Worm (Caenorhabditis elegans) whole organism, early embryonic: ENCODE measurements around the gene atg-13.

Experiments
- B0310.2 ChIP-seq: sonication (generic microtip); optimal IDR thresholded peaks from 2 replicates; lab custom pipeline; 2016; ENCODE audit warnings: mild to moderate bottlenecking, missing genetic modification characterization, missing compliant biosample characterization
- F13C5.2 ChIP-seq: sonication (generic microtip); optimal IDR thresholded peaks from 2 replicates; lab custom pipeline; 2017; ENCODE audit warnings: mild to moderate bottlenecking, missing genetic modification characterization, inconsistent platforms, missing compliant biosample characterization
- aly-1 ChIP-seq: sonication (generic microtip); optimal IDR thresholded peaks from 2 replicates; lab custom pipeline; 2016; ENCODE audit warnings: missing genetic modification characterization, missing compliant biosample characterization
- ama-1 ChIP-seq: fragments of 150-350 bp; optimal IDR thresholded peaks from 2 replicates; lab custom pipeline; 2014
- ceh-13 ChIP-seq: fragments of 200-800 bp; sonication (Bioruptor generic); optimal IDR thresholded peaks from 2 replicates; lab custom pipeline; 2018; ENCODE audit warnings: mild to moderate bottlenecking, missing genetic modification characterization, missing compliant biosample characterization
- ceh-36 ChIP-seq: sonication (generic microtip); optimal IDR thresholded peaks from 2 replicates; lab custom pipeline; 2016; ENCODE audit warnings: missing genetic modification characterization, inconsistent platforms, missing compliant biosample characterization
- ets-7 ChIP-seq: sonication (generic microtip); optimal IDR thresholded peaks from 2 replicates; lab custom pipeline; 2016; ENCODE audit warnings: missing genotype, missing genetic modification characterization, missing compliant biosample characterization
- flt-1 ChIP-seq: fragments of 200-800 bp; sonication (Bioruptor generic); IDR thresholded peaks from 2 replicates; pipeline ENCODE4 v1.3.6; 2022; ENCODE audit warnings: missing genetic modification characterization, missing compliant biosample characterization
- hmbx-1 ChIP-seq: sonication (generic microtip); optimal IDR thresholded peaks from 2 replicates; lab custom pipeline; 2016; ENCODE audit warnings: mild to moderate bottlenecking, missing genetic modification characterization, missing compliant biosample characterization
- hmg-4 ChIP-seq: fragments of 200-800 bp; sonication (Bioruptor generic); optimal IDR thresholded peaks from 2 replicates; lab custom pipeline; 2018; ENCODE audit warnings: mild to moderate bottlenecking, missing genetic modification characterization, missing compliant biosample characterization
- hnd-1 ChIP-seq: sonication (generic microtip); optimal IDR thresholded peaks from 2 replicates; lab custom pipeline; 2016; ENCODE audit warnings: missing genetic modification characterization, missing compliant biosample characterization
- pes-1 ChIP-seq: fragments of 200-800 bp; sonication (Bioruptor generic); IDR thresholded peaks from 2 replicates; pipeline ENCODE4 v1.3.6; 2022; ENCODE audit warnings: missing genetic modification reagents, missing genetic modification characterization, missing compliant biosample characterization
- scrt-1 ChIP-seq: fragments of 200-800 bp; sonication (Bioruptor generic); IDR thresholded peaks from 2 replicates; pipeline ENCODE4 v1.3.6; 2022; ENCODE audit warnings: missing genetic modification characterization, missing compliant biosample characterization
- sea-1 ChIP-seq: fragments of 200-800 bp; sonication (Bioruptor generic); conservative IDR thresholded peaks from 2 replicates; pipeline ENCODE4 v1.3.6; 2022; ENCODE audit warnings: missing genetic modification characterization, missing compliant biosample characterization
- tbx-11 ChIP-seq: fragments of 200-800 bp; sonication (Bioruptor generic); IDR thresholded peaks from 2 replicates; pipeline ENCODE4 v1.3.6; 2022; ENCODE audit warnings: missing genetic modification characterization, missing compliant biosample characterization
- tbx-37 ChIP-seq: fragments of 200-800 bp; sonication (Bioruptor generic); conservative IDR thresholded peaks from 2 replicates; pipeline ENCODE4 v1.3.6; 2022; ENCODE audit warnings: missing genetic modification reagents, missing genetic modification characterization, missing compliant biosample characterization
- tra-4 ChIP-seq: sonication (generic microtip); optimal IDR thresholded peaks from 2 replicates; lab custom pipeline; 2017; ENCODE audit warnings: missing genetic modification characterization, missing compliant biosample characterization

The atg-13 gene

ce11 chrIII:8145971-8146370 lies 12.0 kb downstream of the atg-13 start:
- TF ChIP-seq ets-7 (tag; lab: Kevin White, UChicago) (no peak), ceh-36 (tag; lab: Kevin White, UChicago) (no peak), sea-1 (no peak), B0310.2 (tag; lab: Kevin White, UChicago) (no peak), tra-4 (tag; lab: Kevin White, UChicago) (no peak), F13C5.2 (tag; lab: Kevin White, UChicago) (no peak), pes-1 (no peak), aly-1 (tag; lab: Kevin White, UChicago) (no peak), tbx-11 (no peak), ama-1 (lab: Kevin White, UChicago) (no peak), ceh-13 (GFP tag; lab: Kevin White, UChicago) (no peak), flt-1 (GFP tag; lab: Robert Waterston, UW) (no peak), hnd-1 (no peak), hmbx-1 (tag; lab: Kevin White, UChicago) (no peak), hmg-4 (GFP tag; lab: Kevin White, UChicago) (no peak), scrt-1 (no peak), tbx-37 (GFP tag; lab: Robert Waterston, UW) (no peak)

ce11 chrIII:8144574-8145065 lies 13.4 kb downstream of the atg-13 start, which contains the start of the genes C14B9.8 and mrpl-18:
Gene C14B9.8, minus strand, starts transcription at chrIII:8144629.
Gene mrpl-18, plus strand, starts transcription at chrIII:8145015.
- no peak for TF ChIP-seq ceh-13 (GFP tag; lab: Kevin White, UChicago)
- no peak for TF ChIP-seq sea-1
- TF ChIP-seq tbx-11, result no peak
- no peak for TF ChIP-seq hmbx-1 (tag; lab: Kevin White, UChicago)
- TF ChIP-seq aly-1 (tag; lab: Kevin White, UChicago), result no peak
- TF ChIP-seq ama-1 (lab: Kevin White, UChicago), result no peak
- no peak; the same call in 1 of the 2 replicates for TF ChIP-seq flt-1 (GFP tag; lab: Robert Waterston, UW)
- no peak for TF ChIP-seq scrt-1
- peak; percentile 38 for TF ChIP-seq ets-7 (tag; lab: Kevin White, UChicago)
- TF ChIP-seq B0310.2 (tag; lab: Kevin White, UChicago), result no peak
- no peak for TF ChIP-seq hmg-4 (GFP tag; lab: Kevin White, UChicago)
- peak; percentile 74 for TF ChIP-seq tbx-37 (GFP tag; lab: Robert Waterston, UW)
- TF ChIP-seq pes-1, result no peak; the same call in 1 of the 2 replicates

ce11 chrIII:8142217-8142616 lies 15.8 kb downstream of the atg-13 start:
- TF ChIP-seq pes-1, result no peak
- no peak for TF ChIP-seq scrt-1
- TF ChIP-seq ama-1 (lab: Kevin White, UChicago), result no peak
- TF ChIP-seq flt-1 (GFP tag; lab: Robert Waterston, UW), result no peak
- TF ChIP-seq B0310.2 (tag; lab: Kevin White, UChicago), result no peak
- no peak for TF ChIP-seq ceh-13 (GFP tag; lab: Kevin White, UChicago)
- no peak for TF ChIP-seq hmbx-1 (tag; lab: Kevin White, UChicago)

- TF ChIP-seq ceh-36 (tag; lab: Kevin White, UChicago) (no peak), scrt-1 (no peak), ceh-13 (GFP tag; lab: Kevin White, UChicago) (no peak), sea-1 (no peak), ets-7 (tag; lab: Kevin White, UChicago) (no peak), hmbx-1 (tag; lab: Kevin White, UChicago) (no peak), tbx-37 (GFP tag; lab: Robert Waterston, UW) (no peak), tra-4 (tag; lab: Kevin White, UChicago) (no peak), hmg-4 (GFP tag; lab: Kevin White, UChicago) (no peak), pes-1 (no peak), hnd-1 (no peak), aly-1 (tag; lab: Kevin White, UChicago) (no peak), flt-1 (GFP tag; lab: Robert Waterston, UW) (no peak), F13C5.2 (tag; lab: Kevin White, UChicago) (no peak), tbx-11 (no peak), B0310.2 (tag; lab: Kevin White, UChicago) (no peak), ama-1 (lab: Kevin White, UChicago) (no peak)
Measured at ce11 chrIII:8137777-8138176, 20.2 kb downstream of the atg-13 start, which contains the start of gene hsp-12.2. Gene hsp-12.2, plus strand, starts transcription at chrIII:8138077.

- TF ChIP-seq tra-4 (tag; lab: Kevin White, UChicago), result no peak
- TF ChIP-seq B0310.2 (tag; lab: Kevin White, UChicago), result no peak
- TF ChIP-seq ama-1 (lab: Kevin White, UChicago), result peak; percentile 46
- no peak for TF ChIP-seq flt-1 (GFP tag; lab: Robert Waterston, UW)
Measured at ce11 chrIII:8136517-8137099, 21.4 kb downstream of the atg-13 start.

ce11 chrIII:8133346-8133745 lies 24.6 kb downstream of the atg-13 start, which contains the start of gene C14B9.2:
Gene C14B9.2, plus strand, starts transcription at chrIII:8133665.
- no peak for TF ChIP-seq hmbx-1 (tag; lab: Kevin White, UChicago)
- no peak for TF ChIP-seq ceh-13 (GFP tag; lab: Kevin White, UChicago)
- no peak for TF ChIP-seq hnd-1
- no peak for TF ChIP-seq F13C5.2 (tag; lab: Kevin White, UChicago)
- no peak for TF ChIP-seq sea-1

ce11 chrIII:8132496-8132895 lies 25.5 kb downstream of the atg-13 start:
- no peak for TF ChIP-seq ceh-13 (GFP tag; lab: Kevin White, UChicago)
- no peak for TF ChIP-seq hnd-1
- no peak for TF ChIP-seq sea-1
- no peak for TF ChIP-seq tbx-11
- peak; percentile 51 for TF ChIP-seq hmg-4 (GFP tag; lab: Kevin White, UChicago)
- no peak for TF ChIP-seq ets-7 (tag; lab: Kevin White, UChicago)
